Worm (Caenorhabditis elegans) whole organism, young adult: ENCODE measurements around the gene F08F1.4.

Experiments used
- C17E4.6 ChIP-seq: fragments of 200-800 bp; sonication (Bioruptor generic); IDR thresholded peaks from 2 replicates; pipeline ENCODE4 v1.3.6; 2022; ENCODE audit warnings: missing genetic modification reagents, missing genetic modification characterization, missing compliant biosample characterization
- F33H1.4 ChIP-seq: fragments of 200-800 bp; sonication (Bioruptor generic); IDR thresholded peaks from 2 replicates; pipeline ENCODE4 v1.3.6; 2022; ENCODE audit warnings: missing genetic modification reagents, missing genetic modification characterization, missing compliant biosample characterization
- F37B4.10 ChIP-seq: fragments of 200-800 bp; sonication (Bioruptor generic); IDR thresholded peaks from 2 replicates; pipeline ENCODE4 v1.3.6; 2022; ENCODE audit warnings: missing genetic modification characterization, missing compliant biosample characterization
- F57A8.1 ChIP-seq: fragments of 200-800 bp; sonication (Bioruptor generic); optimal IDR thresholded peaks from 2 replicates; lab custom pipeline; 2018; ENCODE audit warnings: mild to moderate bottlenecking, missing genetic modification characterization, moderate library complexity, missing compliant biosample characterization
- F57C9.4 ChIP-seq: sonication (generic microtip); optimal IDR thresholded peaks from 2 replicates; lab custom pipeline; 2017; ENCODE audit warnings: mild to moderate bottlenecking, missing genetic modification characterization, missing compliant biosample characterization
- akir-1 ChIP-seq: fragments of 200-800 bp; sonication (Bioruptor generic); optimal IDR thresholded peaks from 2 replicates; lab custom pipeline; 2018; ENCODE audit warnings: mild to moderate bottlenecking, missing genetic modification characterization, moderate library complexity, missing compliant biosample characterization
- aptf-3 ChIP-seq: fragments of 200-800 bp; sonication (Bioruptor generic); IDR thresholded peaks from 2 replicates; pipeline ENCODE4 v1.3.6; 2022; ENCODE audit warnings: missing genetic modification characterization, missing compliant biosample characterization
- ets-4 ChIP-seq: fragments of 200-800 bp; sonication (Bioruptor generic); optimal IDR thresholded peaks from 2 replicates; lab custom pipeline; 2018; ENCODE audit warnings: mild to moderate bottlenecking, missing genetic modification characterization, missing compliant biosample characterization
- hlh-12 ChIP-seq: sonication (generic microtip); optimal IDR thresholded peaks from 2 replicates; lab custom pipeline; 2016; ENCODE audit warnings: missing genetic modification characterization, missing compliant biosample characterization
- hrde-1 ChIP-seq: sonication (generic microtip); optimal IDR thresholded peaks from 2 replicates; lab custom pipeline; 2016; ENCODE audit warnings: missing genetic modification characterization, mild to moderate bottlenecking, missing compliant biosample characterization, moderate library complexity, missing genotype, missing genetic modification reagents, borderline replicate concordance
- lsy-27 ChIP-seq: sonication (generic microtip); optimal IDR thresholded peaks from 2 replicates; lab custom pipeline; 2017; ENCODE audit warnings: missing genetic modification characterization, mild to moderate bottlenecking, missing compliant biosample characterization, antibody characterized with exemption, missing genotype, borderline replicate concordance; ENCODE audit not compliant: insufficient read depth
- pbrm-1 ChIP-seq: fragments of 200-800 bp; sonication (Bioruptor generic); IDR thresholded peaks from 2 replicates; pipeline ENCODE4 v1.3.6; 2022; ENCODE audit warnings: missing genetic modification reagents, missing genetic modification characterization, missing compliant biosample characterization
- snpc-4 ChIP-seq, 5 experiments: fragments of 150-350 bp in 1 of 5; sonication (generic microtip) in 4 of 5; optimal IDR thresholded peaks; 2 replicates each; lab custom pipeline; 2014 to 2018; ENCODE audit warnings: missing genetic modification characterization in 5 of 5, missing biosample characterization in 3 of 5, antibody characterized with exemption in 2 of 5, mild to moderate bottlenecking in 2 of 5, missing compliant biosample characterization in 2 of 5, missing genotype in 2 of 5, moderate library complexity in 2 of 5, missing genetic modification reagents in 1 of 5

DNA sequence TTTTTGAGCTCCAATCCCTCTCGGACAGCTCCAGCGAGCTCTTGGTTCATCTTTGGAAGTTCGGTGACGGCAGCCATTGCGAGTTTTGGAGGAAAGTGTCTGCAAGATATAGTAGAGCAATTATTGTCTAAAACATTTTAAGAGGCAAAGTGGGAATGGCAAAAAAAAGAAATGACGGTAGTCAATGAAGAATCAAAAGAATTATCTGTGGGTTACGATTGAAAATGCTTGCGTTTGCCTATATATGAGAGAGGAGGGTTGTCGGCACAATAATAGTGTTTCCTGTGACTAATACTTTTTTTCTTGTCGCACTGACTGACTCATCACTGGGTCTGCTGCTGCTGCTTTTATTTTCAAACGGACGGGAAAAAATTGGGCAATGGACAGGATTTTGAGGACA, 10.4 kb downstream of the F08F1.4 start, which contains the start of gene tth-1:
- TF ChIP-seq F57C9.4 (no peak), F37B4.10 (GFP tag; lab: Robert Waterston, UW) (no peak), F57A8.1 (GFP tag; lab: Kevin White, UChicago) (no peak), akir-1 (GFP tag; lab: Kevin White, UChicago) (no peak), hrde-1 (no peak), aptf-3 (GFP tag; lab: Robert Waterston, UW) (no peak), C17E4.6 (GFP tag; lab: Robert Waterston, UW) (no peak), snpc-4 (GFP tag; optimal IDR thresholded peaks at IDR 0.05; lab: Kevin White, UChicago) (no peak), snpc-4 (tag; optimal IDR thresholded peaks at IDR 0.05; lab: Kevin White, UChicago) (no peak), ets-4 (GFP tag; lab: Kevin White, UChicago) (no peak), F33H1.4 (GFP tag; lab: Robert Waterston, UW) (no peak), hlh-12 (tag; lab: Kevin White, UChicago) (no peak), pbrm-1 (GFP tag; lab: Robert Waterston, UW) (no peak), lsy-27 (tag; lab: Kevin White, UChicago) (no peak)
